Worm (Caenorhabditis elegans) whole organism, L4 larva: ENCODE measurements around the gene inx-1.

Experiments used
- ceh-44 ChIP-seq: fragments of 200-800 bp; sonication (Bioruptor generic); IDR thresholded peaks from 2 replicates; pipeline ENCODE4 v1.3.6; 2022; ENCODE audit warnings: missing genetic modification reagents, missing genetic modification characterization, missing compliant biosample characterization
- fos-1 ChIP-seq: fragments of 150-350 bp; optimal IDR thresholded peaks from 2 replicates; lab custom pipeline; 2014; ENCODE audit warnings: missing biosample characterization, missing genetic modification characterization
- hlh-30 ChIP-seq: sonication (generic microtip); optimal IDR thresholded peaks from 2 replicates; lab custom pipeline; 2017; ENCODE audit warnings: antibody characterized with exemption, mild to moderate bottlenecking, missing genetic modification characterization, missing compliant biosample characterization; ENCODE audit not compliant: insufficient read depth
- lin-1 ChIP-seq: fragments of 200-800 bp; sonication (Bioruptor generic); IDR thresholded peaks from 2 replicates; pipeline ENCODE4 v1.3.6; 2022; ENCODE audit warnings: missing genetic modification reagents, missing genetic modification characterization, missing compliant biosample characterization
- rbr-2 ChIP-seq: sonication (generic microtip); optimal IDR thresholded peaks from 2 replicates; lab custom pipeline; 2016; ENCODE audit warnings: missing genotype, missing genetic modification characterization, missing compliant biosample characterization

DNA sequence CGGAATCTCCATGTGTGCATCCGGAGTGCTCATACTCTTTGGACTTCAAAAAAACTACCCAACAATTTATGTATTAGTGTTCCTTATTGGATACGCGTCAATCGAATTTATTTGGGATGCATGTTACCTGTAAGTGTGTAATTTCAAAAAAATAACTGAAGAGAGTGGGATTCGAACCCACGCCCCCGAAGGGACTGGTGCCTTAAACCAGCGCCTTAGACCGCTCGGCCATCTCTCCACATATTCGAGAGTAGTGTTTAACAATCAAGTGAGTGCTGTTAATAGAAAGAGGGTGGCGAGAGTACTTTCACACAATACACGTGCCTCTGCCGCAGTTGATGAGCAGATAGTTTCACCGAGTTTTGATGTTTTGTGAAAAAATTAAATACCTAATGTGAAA lies 53.2 kb downstream of the inx-1 start:
- no peak for TF ChIP-seq fos-1 (tag; lab: Kevin White, UChicago)
- TF ChIP-seq rbr-2 = peak; percentile 55
- peak; percentile 66; the same call in 1 of the 2 replicates for TF ChIP-seq lin-1
- 0 out of 2 replicates have a peak, but pooled peaks have one; percentile 30 for TF ChIP-seq ceh-44 (GFP tag; lab: Robert Waterston, UW)
- peak; percentile 73 for TF ChIP-seq hlh-30 (tag; lab: Kevin White, UChicago)
